4 worm cellular contexts compared by ENCODE assay signal in the genomic region with DNA sequence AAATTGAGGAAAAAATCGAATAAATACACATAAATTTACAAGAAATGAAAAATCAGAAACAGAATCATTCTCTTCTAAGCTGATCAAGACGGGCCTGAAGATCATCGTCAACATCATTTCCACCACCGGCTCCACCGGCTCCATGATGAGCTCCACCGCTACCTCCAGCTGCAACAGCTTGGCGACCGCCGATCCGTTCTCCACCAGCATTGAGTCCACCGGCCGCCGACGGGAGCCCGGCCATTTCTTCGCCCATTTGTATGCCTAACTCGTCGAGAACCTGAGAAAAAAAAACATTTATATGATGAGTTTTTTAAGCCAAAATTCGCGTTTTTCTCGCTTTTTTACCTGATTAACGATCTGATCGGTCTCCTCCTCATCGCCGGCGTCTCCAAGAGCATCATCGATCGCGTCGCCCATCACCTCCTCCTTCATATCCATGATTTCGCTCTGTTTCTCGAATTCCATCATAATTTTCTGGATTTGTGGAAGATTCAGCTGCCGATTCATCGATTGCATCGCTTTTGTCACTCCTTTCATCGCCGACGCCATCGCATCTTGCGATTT.
TF ChIP-seq lines count a peak whose summit lies in the region.

No protein-coding gene starts in this region.

TF ChIP-seq in whole organism, L1 larva, 84 proteins besides CTCF, POLR2A, EP300 and RAD21:
- TF ChIP-seq egl-13 (tag; optimal IDR thresholded peaks at IDR 0.05; lab: Kevin White, UChicago) (no peak), efl-1 (optimal IDR thresholded peaks at IDR 0.05; lab: Kevin White, UChicago) (no peak), efl-1 (GFP tag; optimal IDR thresholded peaks at IDR 0.05 in 1 of 2; lab: Kevin White, UChicago) (peak in 1 of 2 experiments; percentile 56), nhr-85 (tag; lab: Kevin White, UChicago) (peak; percentile 11)

TF ChIP-seq in whole organism, L4 larva, 104 proteins besides CTCF, POLR2A, EP300 and RAD21:
- TF ChIP-seq set-16 (GFP tag; IDR thresholded peaks at IDR 0.05; lab: Robert Waterston, UW) = peak; percentile 86
- no peak for TF ChIP-seq nhr-42 (GFP tag; IDR thresholded peaks at IDR 0.05; lab: Robert Waterston, UW)
- no peak for TF ChIP-seq hlh-30 (tag; optimal IDR thresholded peaks at IDR 0.05; lab: Kevin White, UChicago; ENCODE audit: insufficient read depth)
- no peak for TF ChIP-seq jun-1 (tag; optimal IDR thresholded peaks at IDR 0.05; lab: Kevin White, UChicago)
- TF ChIP-seq snpc-4 (tag; optimal IDR thresholded peaks at IDR 0.05; lab: Kevin White, UChicago) = no peak

TF ChIP-seq in whole organism, late embryonic, 69 proteins besides CTCF, POLR2A, EP300 and RAD21:
- TF ChIP-seq hlh-6 (tag; optimal IDR thresholded peaks at IDR 0.05; lab: Kevin White, UChicago) (peak; percentile 70), rnt-1 (tag; optimal IDR thresholded peaks at IDR 0.05; lab: Kevin White, UChicago) (no peak), C08G9.2 (tag; optimal IDR thresholded peaks at IDR 0.05; lab: Kevin White, UChicago) (no peak)
TF ChIP-seq in whole organism, late embryonic: peak in this region for 1.

TF ChIP-seq in whole organism, young adult, 124 proteins besides CTCF, POLR2A, EP300 and RAD21:
- TF ChIP-seq rcor-1 (GFP tag; IDR thresholded peaks at IDR 0.05; lab: Robert Waterston, UW) (no peak), egrh-3 (GFP tag; IDR thresholded peaks at IDR 0.05; lab: Robert Waterston, UW) (peak; percentile 59; the same call in 1 of the 2 replicates), zfh-2 (GFP tag; conservative IDR thresholded peaks at IDR 0.05; lab: Robert Waterston, UW) (peak; percentile 82)
TF ChIP-seq in whole organism, young adult: peak in this region for 2.
